Worm (Caenorhabditis elegans): ENCODE measurements around the gene F08G12.5.

The F08G12.5 gene

DNA sequence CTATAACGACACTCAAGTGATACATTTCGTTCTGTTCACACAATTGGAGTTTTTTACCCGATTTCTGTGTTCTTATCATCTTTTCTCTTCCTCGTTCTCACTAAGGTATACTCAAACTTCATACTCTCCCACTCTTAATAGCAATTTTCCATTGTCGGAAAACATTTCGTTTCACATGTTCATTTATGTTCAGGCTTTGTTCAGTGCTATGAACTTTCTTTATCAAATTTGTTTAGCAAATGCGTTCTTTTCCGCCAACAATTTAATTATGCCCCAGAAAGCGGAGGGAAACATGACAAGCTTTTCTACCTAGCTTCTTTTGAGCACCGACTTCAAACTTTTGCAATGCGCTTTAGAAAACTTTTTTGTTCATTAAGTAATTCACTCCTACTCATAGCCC is 35.4 kb upstream of the F08G12.5 start:
- TF ChIP-seq nhr-232 (tag; optimal IDR thresholded peaks at IDR 0.05) (no peak), elt-2 (tag; optimal IDR thresholded peaks at IDR 0.05) (no peak), ceh-2 (tag; optimal IDR thresholded peaks at IDR 0.05) (no peak), elt-4 (tag; optimal IDR thresholded peaks at IDR 0.05) (no peak), unc-42 (tag; optimal IDR thresholded peaks at IDR 0.05) (peak; percentile 71), ahr-1 (tag; optimal IDR thresholded peaks at IDR 0.05) (no peak), hlh-30 (tag; optimal IDR thresholded peaks at IDR 0.05; ENCODE audit: insufficient read depth) (no peak)

DNA sequence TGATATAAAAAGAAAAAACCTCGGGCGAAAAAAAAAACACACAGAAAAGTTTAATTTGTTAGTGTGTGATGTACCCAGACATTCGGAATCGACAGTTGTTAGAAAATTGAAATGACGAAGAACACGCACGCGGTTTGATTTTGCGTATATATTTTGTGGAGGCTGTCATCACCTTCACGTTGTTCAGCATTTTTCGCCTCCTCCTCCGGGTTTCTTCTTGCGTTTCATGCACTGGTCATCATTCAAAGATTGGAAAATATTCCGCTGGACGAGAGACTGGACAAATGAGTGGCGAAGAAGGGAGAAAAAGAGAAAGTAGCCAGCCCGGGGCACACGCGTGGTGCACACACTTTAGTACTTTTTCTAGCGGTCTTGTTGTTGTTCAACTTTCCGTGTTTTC is 34.8 kb upstream of the F08G12.5 start:
- TF ChIP-seq tbx-7 (tag; optimal IDR thresholded peaks at IDR 0.05) (no peak), dmd-4 (tag; optimal IDR thresholded peaks at IDR 0.05; ENCODE audit: borderline replicate concordance) (no peak), fkh-10 (GFP tag; optimal IDR thresholded peaks at IDR 0.05) (no peak), elt-4 (tag; optimal IDR thresholded peaks at IDR 0.05) (no peak), eyg-1 (tag; optimal IDR thresholded peaks at IDR 0.05) (no peak), pax-1 (tag; optimal IDR thresholded peaks at IDR 0.05) (no peak), pag-3 (tag; optimal IDR thresholded peaks at IDR 0.05; ENCODE audit: borderline replicate concordance) (no peak), unc-55 (GFP tag; optimal IDR thresholded peaks at IDR 0.05) (no peak)

DNA sequence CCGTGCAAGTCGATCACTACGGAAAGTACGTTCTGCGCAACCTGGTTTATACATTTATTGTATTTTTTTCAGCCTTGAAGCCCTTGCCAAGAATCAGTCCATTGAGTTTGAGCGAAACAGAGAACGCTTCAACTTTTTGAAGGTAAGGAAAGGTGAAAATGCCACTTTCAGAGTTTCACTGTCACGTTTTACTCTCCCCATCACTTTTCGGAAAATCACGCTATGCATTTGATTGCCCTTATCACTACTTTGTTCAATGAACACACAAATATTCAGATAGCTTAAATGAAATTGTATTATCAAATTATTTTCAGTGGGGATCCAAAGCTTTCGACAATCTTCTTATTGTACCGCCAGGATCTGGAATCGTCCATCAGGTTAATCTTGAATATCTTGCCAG is 30.4 kb upstream of the F08G12.5 start:
- TF ChIP-seq ceh-19 (GFP tag; optimal IDR thresholded peaks at IDR 0.05): no peak
- TF ChIP-seq sox-2 (GFP tag; IDR thresholded peaks at IDR 0.05): no peak
- no peak for TF ChIP-seq elt-2 (tag; optimal IDR thresholded peaks at IDR 0.05)
- TF ChIP-seq Y22D7AL.16 (tag; optimal IDR thresholded peaks at IDR 0.05): no peak
- no peak for TF ChIP-seq ceh-34 (tag; optimal IDR thresholded peaks at IDR 0.05)

DNA sequence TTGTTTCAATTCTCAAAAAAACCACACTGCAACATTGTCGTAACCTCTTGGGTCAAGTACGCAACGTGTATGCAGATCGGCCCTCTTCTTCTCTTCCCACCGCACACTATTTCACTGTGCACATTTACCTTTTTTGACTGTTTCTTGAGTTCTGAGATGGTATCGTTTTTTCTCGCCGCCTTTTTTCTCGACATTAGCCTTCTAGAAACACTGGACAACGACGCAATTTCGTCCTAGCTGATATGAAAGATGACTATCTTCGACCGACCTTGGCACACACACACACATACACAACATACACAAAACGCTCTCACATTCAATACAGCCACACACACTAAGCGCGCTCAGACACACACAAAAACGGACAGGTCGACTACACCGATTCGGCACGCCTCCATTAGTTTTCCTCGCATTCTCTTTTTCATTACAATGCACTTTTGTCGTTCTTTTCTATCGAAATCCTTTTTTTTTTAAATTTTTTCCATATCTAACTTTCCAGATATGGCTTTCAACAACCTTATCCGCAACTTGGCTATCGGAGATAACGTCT is 29.4 kb upstream of the F08G12.5 start, which contains the start of gene aco-1:
Gene aco-1, plus strand, starts transcription at position 500 of the 550 bp plus-strand sequence.
- TF ChIP-seq ceh-31 (tag; optimal IDR thresholded peaks at IDR 0.05): no peak
- 0 out of 2 replicates have a peak, but pooled peaks have one; percentile 25 for TF ChIP-seq ceh-45 (GFP tag; IDR thresholded peaks at IDR 0.05)
- no peak for TF ChIP-seq ceh-9 (tag; optimal IDR thresholded peaks at IDR 0.05)
- TF ChIP-seq K09A11.1 (tag; optimal IDR thresholded peaks at IDR 0.05; ENCODE audit: insufficient read depth): no peak
- no peak for TF ChIP-seq npax-4 (tag; optimal IDR thresholded peaks at IDR 0.05)
- TF ChIP-seq hlh-8 (tag; optimal IDR thresholded peaks at IDR 0.05): no peak
- peak; percentile 69 for TF ChIP-seq elt-2 (tag; optimal IDR thresholded peaks at IDR 0.05)
- no peak for TF ChIP-seq F13H6.1 (tag; optimal IDR thresholded peaks at IDR 0.05)
- TF ChIP-seq tbx-2 (tag; optimal IDR thresholded peaks at IDR 0.05): peak; percentile 20
- no peak for TF ChIP-seq pax-1 (tag; optimal IDR thresholded peaks at IDR 0.05)
- no peak for TF ChIP-seq mec-3 (tag; optimal IDR thresholded peaks at IDR 0.05; ENCODE audit: borderline replicate concordance)
- no peak for TF ChIP-seq unc-42 (tag; optimal IDR thresholded peaks at IDR 0.05)

DNA sequence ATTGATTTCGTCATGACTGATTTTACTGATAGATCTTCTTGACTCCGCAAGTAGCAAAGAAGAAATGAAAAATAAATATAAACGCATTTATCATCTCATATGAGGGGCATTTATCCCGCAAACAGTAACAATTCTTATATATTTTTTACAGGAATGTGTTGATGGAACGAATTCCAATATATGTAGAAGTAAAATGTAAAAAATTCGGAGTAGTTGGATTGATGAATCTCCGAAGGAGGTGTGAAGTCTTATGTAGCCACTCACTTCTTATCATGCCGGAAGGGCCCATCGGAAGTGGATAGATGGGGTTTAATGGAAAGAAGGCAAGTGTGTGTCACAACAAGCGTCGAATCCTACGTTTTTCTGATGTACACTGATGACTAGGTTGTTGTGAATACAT is 27.7 kb upstream of the F08G12.5 start, which contains the start of gene gcy-9:
Gene gcy-9, minus strand, starts transcription at position 101 of the 400 bp plus-strand sequence.
- no peak for TF ChIP-seq lim-6 (tag; optimal IDR thresholded peaks at IDR 0.05)
- TF ChIP-seq ahr-1 (tag; optimal IDR thresholded peaks at IDR 0.05): no peak
- no peak for TF ChIP-seq fkh-10 (GFP tag; optimal IDR thresholded peaks at IDR 0.05)
- no peak for TF ChIP-seq eyg-1 (tag; optimal IDR thresholded peaks at IDR 0.05)
- TF ChIP-seq npax-4 (tag; optimal IDR thresholded peaks at IDR 0.05): no peak
- TF ChIP-seq ref-2 (tag; optimal IDR thresholded peaks at IDR 0.05): no peak
- TF ChIP-seq K02D7.2 (tag; optimal IDR thresholded peaks at IDR 0.05): no peak
- no peak for TF ChIP-seq gmeb-2 (tag; optimal IDR thresholded peaks at IDR 0.05)
- no peak for TF ChIP-seq Y22D7AL.16 (tag; optimal IDR thresholded peaks at IDR 0.05)
- no peak for TF ChIP-seq unc-55 (GFP tag; optimal IDR thresholded peaks at IDR 0.05)
- no peak for TF ChIP-seq madf-2 (tag; optimal IDR thresholded peaks at IDR 0.05)
- TF ChIP-seq hlh-15 (tag; optimal IDR thresholded peaks at IDR 0.05): no peak
- no peak for TF ChIP-seq tbx-7 (tag; optimal IDR thresholded peaks at IDR 0.05)
